Fruit fly (Drosophila melanogaster) S2 (cell line): Measurements from ENCODE around the gene nop5.

Source experiments
- CG8478 ChIP-seq: fragments of >200 bp; optimal IDR thresholded peaks from 2 replicates; lab custom pipeline; 2018
- CTCF ChIP-seq, 2 experiments: fragments of >200 bp; optimal IDR thresholded peaks; 2 replicates each; lab custom pipeline; 2018

dm6 chr2L:6916345-6916744, 2.2 kb downstream of the nop5 start, which contains the start of gene CG32829:
- TF ChIP-seq CTCF (optimal IDR thresholded peaks at IDR 0.05; lab: Kevin White, UChicago) = no peak
- TF ChIP-seq CG8478 (lab: Kevin White, UChicago) = no peak
